Worm (Caenorhabditis elegans) whole organism, L1 larva: ENCODE data around the gene fndc-1.

Source experiments
- C04F5.9 ChIP-seq: sonication (generic microtip); optimal IDR thresholded peaks from 2 replicates; lab custom pipeline; 2016; ENCODE audit warnings: missing genetic modification characterization, missing compliant biosample characterization
- C16A3.4 ChIP-seq: fragments of 150-350 bp; optimal IDR thresholded peaks from 2 replicates; lab custom pipeline; 2014; ENCODE audit warnings: missing biosample characterization, missing genetic modification characterization
- aha-1 ChIP-seq: fragments of 150-350 bp; optimal IDR thresholded peaks from 2 replicates; lab custom pipeline; 2014; ENCODE audit warnings: missing biosample characterization, missing genetic modification characterization
- aly-2 ChIP-seq: fragments of 150-350 bp; optimal IDR thresholded peaks from 2 replicates; lab custom pipeline; 2014; ENCODE audit warnings: missing biosample characterization, missing genetic modification characterization
- ama-1 ChIP-seq: fragments of 150-350 bp; optimal IDR thresholded peaks from 2 replicates; lab custom pipeline; 2014
- blmp-1 ChIP-seq: fragments of 150-350 bp; optimal IDR thresholded peaks from 2 replicates; lab custom pipeline; 2014; ENCODE audit warnings: missing biosample characterization, missing genetic modification characterization
- ceh-88 ChIP-seq: fragments of 200-800 bp; sonication (Bioruptor generic); IDR thresholded peaks from 2 replicates; pipeline ENCODE4 v1.3.6; 2022; ENCODE audit warnings: missing genetic modification characterization, missing compliant biosample characterization
- ceh-90 ChIP-seq: sonication (generic microtip); optimal IDR thresholded peaks from 2 replicates; lab custom pipeline; 2016; ENCODE audit warnings: missing genetic modification characterization, missing compliant biosample characterization
- dpl-1 ChIP-seq, 3 experiments: fragments of 150-350 bp in 2 of 3; sonication (generic microtip) in 1 of 3; optimal IDR thresholded peaks; 2 replicates each; lab custom pipeline; 2014 to 2017; ENCODE audit warnings: missing biosample characterization in 3 of 3, missing genetic modification characterization in 3 of 3, missing genetic modification reagents in 3 of 3
- dsc-1 ChIP-seq: sonication (generic microtip); optimal IDR thresholded peaks from 2 replicates; lab custom pipeline; 2016; ENCODE audit warnings: mild to moderate bottlenecking, missing genetic modification characterization, missing compliant biosample characterization
- efl-1 ChIP-seq, 4 experiments: fragments of 150-350 bp; optimal IDR thresholded peaks in 3 of 4; peaks in 1 of 4; 1 replicate in 1 of 4; 2 replicates in 3 of 4; lab custom pipeline; 2014; ENCODE audit warnings: missing biosample characterization in 2 of 4, missing genetic modification characterization in 2 of 4, missing genetic modification reagents in 2 of 4
- egl-13 ChIP-seq: sonication (generic microtip); optimal IDR thresholded peaks from 2 replicates; lab custom pipeline; 2016; ENCODE audit warnings: missing genotype, missing genetic modification reagents, missing genetic modification characterization, missing compliant biosample characterization
- elt-2 ChIP-seq: sonication (generic microtip); optimal IDR thresholded peaks from 2 replicates; lab custom pipeline; 2016; ENCODE audit warnings: missing genetic modification characterization, mild to moderate bottlenecking, inconsistent platforms, missing compliant biosample characterization, missing genetic modification reagents
- elt-3 ChIP-seq, 6 experiments: fragments of 150-350 bp in 1 of 6; sonication (generic microtip); optimal IDR thresholded peaks; 2 replicates each; lab custom pipeline; 2017 to 2018; ENCODE audit warnings: missing biosample characterization in 6 of 6, missing genetic modification characterization in 6 of 6, inconsistent platforms in 1 of 6
- ets-5 ChIP-seq: fragments of 200-800 bp; sonication (Bioruptor generic); IDR thresholded peaks from 2 replicates; pipeline ENCODE4 v1.3.6; 2022; ENCODE audit warnings: missing genetic modification characterization, missing compliant biosample characterization
- fkh-10 ChIP-seq: sonication (generic microtip); optimal IDR thresholded peaks from 2 replicates; lab custom pipeline; 2017; ENCODE audit warnings: missing biosample characterization, missing genetic modification reagents, missing genetic modification characterization
- fkh-8 ChIP-seq: sonication (generic microtip); optimal IDR thresholded peaks from 2 replicates; lab custom pipeline; 2016; ENCODE audit warnings: mild to moderate bottlenecking, missing genetic modification characterization, missing compliant biosample characterization
- fos-1 ChIP-seq: fragments of 150-350 bp; optimal IDR thresholded peaks from 2 replicates; lab custom pipeline; 2014; ENCODE audit warnings: missing biosample characterization, missing genetic modification characterization
- grh-1 ChIP-seq: fragments of 200-800 bp; sonication (Bioruptor generic); IDR thresholded peaks from 2 replicates; pipeline ENCODE4 v1.3.6; 2022; ENCODE audit warnings: missing genetic modification reagents, missing genetic modification characterization, missing compliant biosample characterization
- hlh-17 ChIP-seq: fragments of 200-800 bp; sonication (Bioruptor generic); optimal IDR thresholded peaks from 2 replicates; lab custom pipeline; 2018; ENCODE audit warnings: missing genetic modification characterization, mild to moderate bottlenecking, missing compliant biosample characterization, moderate library complexity, borderline replicate concordance
- irx-1 ChIP-seq: sonication (generic microtip); optimal IDR thresholded peaks from 2 replicates; lab custom pipeline; 2016; ENCODE audit warnings: missing genetic modification characterization, missing compliant biosample characterization
- isw-1 ChIP-seq: fragments of 200-800 bp; sonication (Bioruptor generic); IDR thresholded peaks from 2 replicates; pipeline ENCODE4 v1.3.6; 2022; ENCODE audit warnings: missing genetic modification characterization, missing compliant biosample characterization
- jun-1 ChIP-seq: fragments of 150-350 bp; optimal IDR thresholded peaks from 2 replicates; lab custom pipeline; 2014; ENCODE audit warnings: missing biosample characterization, missing genetic modification reagents, missing genetic modification characterization
- lin-13 ChIP-seq: fragments of 150-350 bp; optimal IDR thresholded peaks from 2 replicates; lab custom pipeline; 2014; ENCODE audit warnings: missing biosample characterization, missing genetic modification reagents, missing genetic modification characterization
- lin-14 ChIP-seq: fragments of 200-800 bp; sonication (Bioruptor generic); optimal IDR thresholded peaks from 2 replicates; lab custom pipeline; 2018; ENCODE audit warnings: mild to moderate bottlenecking, missing genetic modification characterization, moderate library complexity, missing compliant biosample characterization
- lin-15B ChIP-seq: fragments of 150-350 bp; sonication (generic microtip); optimal IDR thresholded peaks from 3 replicates; lab custom pipeline; 2014; ENCODE audit warnings: missing biosample characterization, missing genetic modification characterization
- lin-39 ChIP-seq: fragments of 150-350 bp; optimal IDR thresholded peaks from 2 replicates; lab custom pipeline; 2014; ENCODE audit warnings: missing biosample characterization, missing genetic modification reagents, missing genetic modification characterization
- lsy-2 ChIP-seq, 2 experiments: fragments of 150-350 bp; optimal IDR thresholded peaks; 2 replicates each; lab custom pipeline; 2014; ENCODE audit warnings: missing biosample characterization in 2 of 2, missing genetic modification characterization in 2 of 2
- mab-9 ChIP-seq: fragments of 200-800 bp; sonication (Bioruptor generic); IDR thresholded peaks from 2 replicates; pipeline ENCODE4 v1.3.6; 2022; ENCODE audit warnings: missing genetic modification reagents, missing genetic modification characterization, missing compliant biosample characterization
- mdl-1 ChIP-seq, 2 experiments: fragments of 150-350 bp; optimal IDR thresholded peaks; 2 replicates each; lab custom pipeline; 2014 to 2017; ENCODE audit warnings: missing biosample characterization in 2 of 2, missing genetic modification characterization in 2 of 2, inconsistent platforms in 1 of 2
- mef-2 ChIP-seq: fragments of 150-350 bp; optimal IDR thresholded peaks from 2 replicates; lab custom pipeline; 2014; ENCODE audit warnings: missing biosample characterization, missing genetic modification characterization
- mep-1 ChIP-seq: fragments of 150-350 bp; optimal IDR thresholded peaks from 2 replicates; lab custom pipeline; 2014; ENCODE audit warnings: missing biosample characterization, missing genetic modification characterization
- nhr-11 ChIP-seq: fragments of 150-350 bp; optimal IDR thresholded peaks from 2 replicates; lab custom pipeline; 2014; ENCODE audit warnings: missing biosample characterization, missing genetic modification characterization
- nhr-20 ChIP-seq: sonication (generic microtip); optimal IDR thresholded peaks from 2 replicates; lab custom pipeline; 2016; ENCODE audit warnings: mild to moderate bottlenecking, missing genetic modification characterization, missing compliant biosample characterization
- nhr-237 ChIP-seq: fragments of 150-350 bp; optimal IDR thresholded peaks from 2 replicates; lab custom pipeline; 2014; ENCODE audit warnings: missing biosample characterization, missing genetic modification characterization
- nhr-47 ChIP-seq: sonication (generic microtip); optimal IDR thresholded peaks from 2 replicates; lab custom pipeline; 2016; ENCODE audit warnings: mild to moderate bottlenecking, missing genetic modification characterization, moderate library complexity, missing compliant biosample characterization
- nhr-71 ChIP-seq: sonication (generic microtip); optimal IDR thresholded peaks from 2 replicates; lab custom pipeline; 2016; ENCODE audit warnings: mild to moderate bottlenecking, missing genetic modification characterization, moderate library complexity, missing compliant biosample characterization
- nhr-84 ChIP-seq: sonication (generic microtip); optimal IDR thresholded peaks from 2 replicates; lab custom pipeline; 2017; ENCODE audit warnings: missing biosample characterization, missing genetic modification characterization
- nhr-85 ChIP-seq: sonication (generic microtip); peaks from one replicate; lab custom pipeline; 2016; ENCODE audit warnings: missing genetic modification characterization, inconsistent platforms, missing compliant biosample characterization
- nhr-90 ChIP-seq: sonication (generic microtip); optimal IDR thresholded peaks from 2 replicates; lab custom pipeline; 2016; ENCODE audit warnings: mild to moderate bottlenecking, missing genetic modification characterization, missing compliant biosample characterization; ENCODE audit not compliant: poor library complexity
- pax-3 ChIP-seq: fragments of 200-800 bp; sonication (Bioruptor generic); optimal IDR thresholded peaks from 2 replicates; lab custom pipeline; 2018; ENCODE audit warnings: mild to moderate bottlenecking, missing genetic modification characterization, moderate library complexity, missing compliant biosample characterization
- rnt-1 ChIP-seq: sonication (generic microtip); optimal IDR thresholded peaks from 2 replicates; lab custom pipeline; 2016; ENCODE audit warnings: mild to moderate bottlenecking, missing genetic modification characterization, moderate library complexity, missing compliant biosample characterization
- snpc-4 ChIP-seq: fragments of 150-350 bp; optimal IDR thresholded peaks from 2 replicates; lab custom pipeline; 2014; ENCODE audit warnings: missing biosample characterization, missing genetic modification characterization
- sox-4 ChIP-seq: sonication (generic microtip); optimal IDR thresholded peaks from 2 replicates; lab custom pipeline; 2016; ENCODE audit warnings: missing genetic modification characterization, missing compliant biosample characterization
- sptf-1 ChIP-seq: fragments of 150-350 bp; optimal IDR thresholded peaks from 2 replicates; lab custom pipeline; 2014; ENCODE audit warnings: missing biosample characterization, missing genetic modification characterization
- swsn-7 ChIP-seq: sonication (generic microtip); optimal IDR thresholded peaks from 2 replicates; lab custom pipeline; 2016; ENCODE audit warnings: missing genetic modification characterization, missing compliant biosample characterization
- tbx-2 ChIP-seq: sonication (generic microtip); optimal IDR thresholded peaks from 2 replicates; lab custom pipeline; 2016; ENCODE audit warnings: missing genetic modification characterization, missing compliant biosample characterization
- unc-130 ChIP-seq: fragments of 150-350 bp; optimal IDR thresholded peaks from 2 replicates; lab custom pipeline; 2017; ENCODE audit warnings: missing biosample characterization, missing genetic modification characterization, inconsistent platforms
- unc-86 ChIP-seq: sonication (generic microtip); optimal IDR thresholded peaks from 2 replicates; lab custom pipeline; 2016; ENCODE audit warnings: missing genetic modification characterization, missing compliant biosample characterization
- vab-15 ChIP-seq: sonication (generic microtip); optimal IDR thresholded peaks from 2 replicates; lab custom pipeline; 2017; ENCODE audit warnings: missing genotype, mild to moderate bottlenecking, missing genetic modification characterization, missing compliant biosample characterization
- xbp-1 ChIP-seq: sonication (generic microtip); optimal IDR thresholded peaks from 2 replicates; lab custom pipeline; 2016; ENCODE audit warnings: missing genetic modification characterization, missing compliant biosample characterization
- zip-4 ChIP-seq: fragments of 200-800 bp; sonication (Bioruptor generic); optimal IDR thresholded peaks from 2 replicates; lab custom pipeline; 2018; ENCODE audit warnings: mild to moderate bottlenecking, missing genetic modification characterization, moderate library complexity, missing compliant biosample characterization
- ztf-4 ChIP-seq: fragments of 150-350 bp; optimal IDR thresholded peaks from 2 replicates; lab custom pipeline; 2014; ENCODE audit warnings: missing biosample characterization, missing genetic modification characterization

Gene fndc-1

DNA sequence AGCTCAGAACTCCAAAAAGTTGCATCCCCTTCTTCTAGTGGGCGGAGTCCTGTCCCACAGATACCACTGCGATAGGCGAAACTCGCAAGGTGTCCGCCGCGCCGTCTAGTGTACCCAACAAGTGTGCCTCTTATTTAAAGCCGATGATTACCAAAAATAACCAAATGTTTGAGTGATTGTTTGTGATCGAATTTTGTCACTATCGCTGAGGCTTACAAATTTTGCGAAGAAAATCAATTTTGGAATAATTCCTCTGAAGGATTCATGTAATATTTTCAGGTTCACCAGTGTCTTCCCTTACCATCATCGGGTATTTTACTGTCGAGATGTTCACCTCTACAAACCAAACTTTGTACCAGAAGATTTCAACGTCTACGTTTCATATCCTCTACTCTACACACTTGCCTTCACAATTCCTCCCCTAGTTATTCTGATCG lies 13.1 kb downstream of the fndc-1 start:
- TF ChIP-seq fkh-8 (peak; percentile 58), C04F5.9 (tag; lab: Kevin White, UChicago) (peak; percentile 39), lsy-2 (tag; optimal IDR thresholded peaks at IDR 0.05; lab: Kevin White, UChicago) (peak in 1 of 2 experiments; percentile 74), elt-3 (tag; optimal IDR thresholded peaks at IDR 0.05; lab: Kevin White, UChicago) (peak in 4 of 6 experiments; percentile 9 to 82 (median 46)), snpc-4 (tag; lab: Kevin White, UChicago) (peak; percentile 99), fkh-10 (GFP tag; lab: Kevin White, UChicago) (peak; percentile 53), sptf-1 (tag; lab: Kevin White, UChicago) (no peak), nhr-84 (no peak), ets-5 (GFP tag; lab: Robert Waterston, UW) (no peak), ama-1 (lab: Kevin White, UChicago) (peak; percentile 96), dpl-1 (GFP tag; optimal IDR thresholded peaks at IDR 0.05; lab: Kevin White, UChicago) (peak; percentile 13 to 62 (median 54)), swsn-7 (peak; percentile 77), aly-2 (tag; lab: Kevin White, UChicago) (peak; percentile 76), lin-15B (peak; percentile 36), nhr-11 (tag; lab: Kevin White, UChicago) (peak; percentile 16), efl-1 (optimal IDR thresholded peaks at IDR 0.05; lab: Kevin White, UChicago) (peak; percentile 47 to 75), efl-1 (GFP tag; optimal IDR thresholded peaks at IDR 0.05 in 1 of 2; lab: Kevin White, UChicago) (peak; percentile 45 to 97), tbx-2 (peak; percentile 72), lin-13 (GFP tag; lab: Kevin White, UChicago) (peak; percentile 52), dsc-1 (tag; lab: Kevin White, UChicago) (peak; percentile 79), unc-86 (tag; lab: Kevin White, UChicago) (peak; percentile 50), egl-13 (tag; lab: Kevin White, UChicago) (peak; percentile 47), nhr-237 (tag; lab: Kevin White, UChicago) (peak; percentile 23), mef-2 (tag; lab: Kevin White, UChicago) (no peak), ztf-4 (tag; lab: Kevin White, UChicago) (peak; percentile 16), fos-1 (peak; percentile 85), mab-9 (GFP tag; lab: Robert Waterston, UW) (no peak), vab-15 (tag; lab: Kevin White, UChicago) (no peak), rnt-1 (tag; lab: Kevin White, UChicago) (peak; percentile 93), isw-1 (GFP tag; lab: Robert Waterston, UW) (peak; percentile 31; the same call in 1 of the 2 replicates), mep-1 (tag; lab: Kevin White, UChicago) (peak; percentile 27), ceh-88 (GFP tag; lab: Robert Waterston, UW) (0 out of 2 replicates have a peak, but pooled peaks have one; percentile 26), zip-4 (GFP tag; lab: Kevin White, UChicago) (peak; percentile 45), hlh-17 (GFP tag; lab: Kevin White, UChicago) (no peak), pax-3 (peak; percentile 20), nhr-85 (tag; lab: Kevin White, UChicago) (peak; percentile 91), nhr-20 (tag; lab: Kevin White, UChicago) (peak; percentile 77), lin-39 (tag; lab: Kevin White, UChicago) (peak; percentile 49), mdl-1 (tag; optimal IDR thresholded peaks at IDR 0.05; lab: Kevin White, UChicago) (peak in 1 of 2 experiments; percentile 53), blmp-1 (tag; lab: Kevin White, UChicago) (no peak), nhr-71 (tag; lab: Kevin White, UChicago) (peak; percentile 88), aha-1 (tag; lab: Kevin White, UChicago) (peak; percentile 11), nhr-90 (tag; lab: Kevin White, UChicago) (peak; percentile 91), lin-14 (GFP tag; lab: Kevin White, UChicago) (peak; percentile 81), elt-2 (peak; percentile 76), nhr-47 (tag; lab: Kevin White, UChicago) (peak; percentile 91), C16A3.4 (tag; lab: Kevin White, UChicago) (no peak), ceh-90 (no peak), jun-1 (tag; lab: Kevin White, UChicago) (peak; percentile 40), irx-1 (tag; lab: Kevin White, UChicago) (peak; percentile 68), grh-1 (peak; percentile 69), unc-130 (tag; lab: Kevin White, UChicago) (peak; percentile 22), sox-4 (tag; lab: Kevin White, UChicago) (no peak), xbp-1 (tag; lab: Kevin White, UChicago) (peak; percentile 72)
